Worm (Caenorhabditis elegans): ENCODE results near the gene B0252.3.

- TF ChIP-seq elt-3 (tag; optimal IDR thresholded peaks at IDR 0.05): no peak
- TF ChIP-seq unc-39 (tag; optimal IDR thresholded peaks at IDR 0.05): no peak
- TF ChIP-seq sptf-1 (tag; optimal IDR thresholded peaks at IDR 0.05): no peak
- no peak for TF ChIP-seq nhr-28 (tag; optimal IDR thresholded peaks at IDR 0.05)
Observed at ce11 chrII:6940726-6941230, 33.2 kb upstream of the B0252.3 start.

Measured in whole organism, mixed stage, embryonic.